Fruit fly (Drosophila melanogaster) whole organism, embryonic: ENCODE results near the gene Rbbp5.

Experiments
- ATbp ChIP-seq: fragments of 200-800 bp; sonication (Bioruptor generic); optimal IDR thresholded peaks from 2 replicates; lab custom pipeline; 2017; ENCODE audit warnings: missing biosample characterization, mild to moderate bottlenecking, missing genetic modification characterization, missing genetic modification reagents
- Antp ChIP-seq: fragments of 200-800 bp; sonication (Bioruptor generic); optimal IDR thresholded peaks from 3 replicates; lab custom pipeline; 2016; ENCODE audit warnings: missing biosample characterization, missing genetic modification characterization
- Bgb ChIP-seq: fragments of 200-800 bp; sonication (Bioruptor generic); IDR thresholded peaks from 2 replicates; pipeline ENCODE4 v1.3.6; 2022; ENCODE audit warnings: missing biosample characterization, missing genetic modification characterization; ENCODE audit not compliant: partially characterized antibody
- CG10147 ChIP-seq: fragments of 200-800 bp; sonication (Bioruptor generic); optimal IDR thresholded peaks from 2 replicates; lab custom pipeline; 2019; ENCODE audit warnings: missing biosample characterization, mild to moderate bottlenecking, missing genetic modification characterization, moderate library complexity
- CG1024 ChIP-seq: fragments of 200-800 bp; sonication (Bioruptor generic); IDR thresholded peaks from 2 replicates; pipeline ENCODE4 v1.3.6; 2022; ENCODE audit warnings: missing biosample characterization, missing genetic modification characterization
- CG10274 ChIP-seq: fragments of 200-800 bp; sonication (Bioruptor generic); optimal IDR thresholded peaks from 3 replicates; lab custom pipeline; 2017; ENCODE audit warnings: missing biosample characterization, mild to moderate bottlenecking, missing genetic modification characterization
- CG11398 ChIP-seq: fragments of 200-800 bp; sonication (Bioruptor generic); optimal IDR thresholded peaks from 2 replicates; lab custom pipeline; 2016; ENCODE audit warnings: missing biosample characterization, missing genetic modification characterization
- CG12391 ChIP-seq: fragments of 200-800 bp; sonication (Bioruptor generic); optimal IDR thresholded peaks from 3 replicates; lab custom pipeline; 2018; ENCODE audit warnings: missing biosample characterization, mild to moderate bottlenecking, missing genetic modification characterization, moderate library complexity
- CG1647 ChIP-seq: fragments of 200-800 bp; sonication (Bioruptor generic); optimal IDR thresholded peaks from 3 replicates; lab custom pipeline; 2016; ENCODE audit warnings: missing biosample characterization, missing genetic modification characterization
- CG16779 ChIP-seq: fragments of 200-800 bp; sonication (Bioruptor generic); IDR thresholded peaks from 2 replicates; pipeline ENCODE4 v1.3.6; 2022; ENCODE audit warnings: missing biosample characterization, missing genetic modification characterization
- CG18262 ChIP-seq: fragments of 200-800 bp; optimal IDR thresholded peaks from 3 replicates; lab custom pipeline; 2019; ENCODE audit warnings: missing biosample characterization, mild to moderate bottlenecking, missing genetic modification characterization, moderate library complexity
- CG31388 ChIP-seq: fragments of 200-800 bp; sonication (Bioruptor generic); optimal IDR thresholded peaks from 2 replicates; lab custom pipeline; 2016; ENCODE audit warnings: missing biosample characterization, missing genetic modification characterization
- CG34224 ChIP-seq: fragments of 200-800 bp; sonication (Bioruptor generic); IDR thresholded peaks from 3 replicates; pipeline ENCODE4 v1.3.6; 2022; ENCODE audit warnings: missing biosample characterization, missing genetic modification characterization; ENCODE audit not compliant: partially characterized antibody
- CG4707 ChIP-seq: fragments of 200-800 bp; sonication (Bioruptor generic); optimal IDR thresholded peaks from 2 replicates; lab custom pipeline; 2018; ENCODE audit warnings: missing biosample characterization, mild to moderate bottlenecking, missing genetic modification characterization, moderate library complexity
- CG5953 ChIP-seq: fragments of 200-800 bp; sonication (Bioruptor generic); IDR thresholded peaks from 2 replicates; pipeline ENCODE4 v1.3.6; 2022; ENCODE audit warnings: missing biosample characterization, missing genetic modification characterization
- CG6254 ChIP-seq: fragments of 200-800 bp; sonication (Bioruptor generic); optimal IDR thresholded peaks from 3 replicates; lab custom pipeline; 2017; ENCODE audit warnings: mild to moderate bottlenecking, missing biosample characterization, missing genetic modification reagents, missing genetic modification characterization
- CG7786 ChIP-seq: fragments of 200-800 bp; sonication (Bioruptor generic); optimal IDR thresholded peaks from 2 replicates; lab custom pipeline; 2016; ENCODE audit warnings: missing biosample characterization, missing genetic modification characterization
- CG7839 ChIP-seq: fragments of 200-800 bp; sonication (Bioruptor generic); optimal IDR thresholded peaks from 3 replicates; lab custom pipeline; 2018; ENCODE audit warnings: missing biosample characterization, mild to moderate bottlenecking, missing genetic modification characterization, moderate library complexity
- CG8089 ChIP-seq: fragments of 200-800 bp; sonication (Bioruptor generic); optimal IDR thresholded peaks from 3 replicates; lab custom pipeline; 2016; ENCODE audit warnings: missing biosample characterization, missing genetic modification characterization
- CG9609 ChIP-seq: fragments of 200-800 bp; sonication (Bioruptor generic); optimal IDR thresholded peaks from 3 replicates; lab custom pipeline; 2016; ENCODE audit warnings: missing biosample characterization, missing genetic modification characterization
- Chrac-16 ChIP-seq: fragments of 200-800 bp; sonication (Bioruptor generic); optimal IDR thresholded peaks from 3 replicates; lab custom pipeline; 2016; ENCODE audit warnings: missing biosample characterization, missing genetic modification characterization
- CoRest ChIP-seq: fragments of 200-800 bp; sonication (Bioruptor generic); optimal IDR thresholded peaks from 3 replicates; lab custom pipeline; 2018; ENCODE audit warnings: missing biosample characterization, mild to moderate bottlenecking, missing genetic modification characterization, moderate library complexity
- Dad ChIP-seq: fragments of 200-800 bp; sonication (Bioruptor generic); optimal IDR thresholded peaks from 3 replicates; lab custom pipeline; 2016; ENCODE audit warnings: missing biosample characterization, missing genetic modification characterization
- Doc2 ChIP-seq: fragments of 200-800 bp; sonication (Bioruptor generic); IDR thresholded peaks from 2 replicates; pipeline ENCODE4 v1.3.6; 2022; ENCODE audit warnings: missing biosample characterization, missing genetic modification characterization
- Lim3 ChIP-seq: fragments of 200-800 bp; sonication (Bioruptor generic); IDR thresholded peaks from 2 replicates; pipeline ENCODE4 v1.3.6; 2022; ENCODE audit warnings: missing biosample characterization, missing genetic modification characterization
- NFAT ChIP-seq: fragments of 200-800 bp; sonication (Bioruptor generic); IDR thresholded peaks from 2 replicates; pipeline ENCODE4 v1.3.6; 2022; ENCODE audit warnings: missing biosample characterization, missing genetic modification characterization
- Neu2 ChIP-seq: fragments of 200-800 bp; sonication (Bioruptor generic); optimal IDR thresholded peaks from 3 replicates; lab custom pipeline; 2016; ENCODE audit warnings: missing biosample characterization, missing genetic modification characterization, borderline replicate concordance
- Nf-YC ChIP-seq: fragments of 200-800 bp; optimal IDR thresholded peaks from 3 replicates; lab custom pipeline; 2019; ENCODE audit warnings: missing biosample characterization, mild to moderate bottlenecking, missing genetic modification characterization, moderate library complexity
- abd-A ChIP-seq: fragments of 200-800 bp; sonication (Bioruptor generic); optimal IDR thresholded peaks from 3 replicates; lab custom pipeline; 2019; ENCODE audit warnings: missing biosample characterization, mild to moderate bottlenecking, missing genetic modification characterization, moderate library complexity
- ash1 ChIP-seq: fragments of 200-800 bp; sonication (Bioruptor generic); optimal IDR thresholded peaks from 2 replicates; lab custom pipeline; 2018; ENCODE audit warnings: missing biosample characterization, mild to moderate bottlenecking, missing genetic modification characterization
- az2 ChIP-seq: fragments of 200-800 bp; sonication (Bioruptor generic); optimal IDR thresholded peaks from 3 replicates; lab custom pipeline; 2016; ENCODE audit warnings: missing biosample characterization, missing genetic modification characterization
- bbx ChIP-seq: fragments of 200-800 bp; sonication (Bioruptor generic); IDR thresholded peaks from 2 replicates; pipeline ENCODE4 v1.3.6; 2022; ENCODE audit warnings: missing biosample characterization, missing genetic modification characterization; ENCODE audit not compliant: partially characterized antibody
- caup ChIP-seq: fragments of 200-800 bp; sonication (Bioruptor generic); optimal IDR thresholded peaks from 3 replicates; lab custom pipeline; 2017; ENCODE audit warnings: missing biosample characterization, mild to moderate bottlenecking, missing genetic modification characterization, moderate library complexity; ENCODE audit not compliant: severe bottlenecking
- chn ChIP-seq: fragments of 200-800 bp; sonication (Bioruptor generic); optimal IDR thresholded peaks from 2 replicates; lab custom pipeline; 2016; ENCODE audit warnings: missing biosample characterization, missing genetic modification characterization
- crol ChIP-seq: fragments of 200-800 bp; sonication (Bioruptor generic); IDR thresholded peaks from 2 replicates; pipeline ENCODE4 v1.3.6; 2022; ENCODE audit warnings: missing biosample characterization, missing genetic modification characterization
- dysf ChIP-seq: fragments of 200-800 bp; sonication (Bioruptor generic); IDR thresholded peaks from 3 replicates; pipeline ENCODE4 v1.3.6; 2022; ENCODE audit warnings: missing biosample characterization, missing genetic modification characterization
- ftz-f1 ChIP-seq: fragments of 200-800 bp; sonication (Bioruptor generic); optimal IDR thresholded peaks from 2 replicates; lab custom pipeline; 2016; ENCODE audit warnings: missing biosample characterization, missing genetic modification characterization
- grn ChIP-seq: fragments of 200-800 bp; sonication (Bioruptor generic); optimal IDR thresholded peaks from 3 replicates; lab custom pipeline; 2017; ENCODE audit warnings: missing biosample characterization, missing genetic modification characterization
- hb ChIP-seq: fragments of 200-800 bp; sonication (Bioruptor generic); IDR thresholded peaks from 3 replicates; pipeline ENCODE4 v1.3.6; 2022; ENCODE audit warnings: missing biosample characterization, missing genetic modification characterization; ENCODE audit not compliant: partially characterized antibody
- hth ChIP-seq: fragments of >200 bp; optimal IDR thresholded peaks from 2 replicates; lab custom pipeline; 2017; ENCODE audit warnings: inconsistent platforms
- ken ChIP-seq: fragments of 200-800 bp; sonication (Bioruptor generic); IDR thresholded peaks from 3 replicates; pipeline ENCODE4 v1.3.6; 2022; ENCODE audit warnings: missing biosample characterization, missing genetic modification characterization
- lola ChIP-seq, 3 experiments: fragments of >200 bp in 2 of 3; fragments of 200-800 bp in 1 of 3; sonication (Bioruptor generic) in 1 of 3; optimal IDR thresholded peaks; 2 replicates each; lab custom pipeline; 2017 to 2019; ENCODE audit warnings: missing biosample characterization in 3 of 3, missing genetic modification characterization in 3 of 3, mild to moderate bottlenecking in 1 of 3, moderate library complexity in 1 of 3
- nerfin-1 ChIP-seq: fragments of 200-800 bp; sonication (Bioruptor generic); optimal IDR thresholded peaks from 3 replicates; lab custom pipeline; 2019; ENCODE audit warnings: missing biosample characterization, mild to moderate bottlenecking, missing genetic modification characterization, moderate library complexity
- nmo ChIP-seq: fragments of 200-800 bp; sonication (Bioruptor generic); optimal IDR thresholded peaks from 2 replicates; lab custom pipeline; 2018; ENCODE audit warnings: missing biosample characterization, mild to moderate bottlenecking, missing genetic modification characterization, moderate library complexity
- sna ChIP-seq: fragments of 200-800 bp; sonication (Bioruptor generic); IDR thresholded peaks from 2 replicates; pipeline ENCODE4 v1.3.6; 2022; ENCODE audit warnings: missing biosample characterization, missing genetic modification characterization; ENCODE audit not compliant: partially characterized antibody
- toy ChIP-seq: fragments of 200-800 bp; sonication (Bioruptor generic); IDR thresholded peaks from 2 replicates; pipeline ENCODE4 v1.3.6; 2022; ENCODE audit warnings: missing biosample characterization, missing genetic modification characterization
- zen ChIP-seq: fragments of 200-800 bp; sonication (Bioruptor generic); optimal IDR thresholded peaks from 3 replicates; lab custom pipeline; 2018; ENCODE audit warnings: missing biosample characterization, mild to moderate bottlenecking, missing genetic modification characterization, moderate library complexity
- zf30C ChIP-seq: fragments of 200-800 bp; sonication (Bioruptor generic); optimal IDR thresholded peaks from 3 replicates; lab custom pipeline; 2018; ENCODE audit warnings: missing biosample characterization, mild to moderate bottlenecking, missing genetic modification characterization

The Rbbp5 gene

dm6 chr3L:20309758-20310733 lies 37.7 kb downstream of the Rbbp5 start (continued):
- TF ChIP-seq zf30C (GFP tag; lab: Kevin White, UChicago) (no peak), lola (GFP tag; optimal IDR thresholded peaks at IDR 0.05; lab: Kevin White, UChicago) (no peak), CG10147 (no peak), CG1024 (no peak), abd-A (tag; lab: Kevin White, UChicago) (no peak), Bgb (GFP tag; lab: Robert Waterston, UW) (peak; percentile 90), zen (peak; percentile 3), CG18262 (tag; lab: Kevin White, UChicago) (no peak), bbx (GFP tag; lab: Robert Waterston, UW) (peak; percentile 89), CG11398 (GFP tag; lab: Kevin White, UChicago) (no peak), ken (GFP tag; lab: Robert Waterston, UW) (peak; percentile 66; the same call in 2 of the 3 replicates), CG8089 (GFP tag; lab: Kevin White, UChicago) (peak; percentile 40), CG31388 (no peak), CG9609 (GFP tag; lab: Kevin White, UChicago) (peak; percentile 66), chn (GFP tag; lab: Kevin White, UChicago) (peak; percentile 27), az2 (GFP tag; lab: Kevin White, UChicago) (peak; percentile 12), Dad (GFP tag; lab: Kevin White, UChicago) (peak; percentile 70), CG10274 (GFP tag; lab: Kevin White, UChicago) (no peak), CG5953 (GFP tag; lab: Robert Waterston, UW) (no peak), ash1 (no peak), ATbp (GFP tag; lab: Kevin White, UChicago) (no peak), crol (no peak), toy (GFP tag; lab: Robert Waterston, UW) (no peak), Doc2 (no peak), nerfin-1 (peak; percentile 90), hth (lab: Kevin White, UChicago) (no peak), CG7839 (tag; lab: Kevin White, UChicago) (no peak), CG34224 (GFP tag; lab: Robert Waterston, UW) (peak; percentile 85), dysf (peak; percentile 34; the same call in 1 of the 3 replicates), sna (peak; percentile 73), CG7786 (GFP tag; lab: Kevin White, UChicago) (peak; percentile 58), grn (GFP tag; lab: Kevin White, UChicago) (no peak), hb (GFP tag; lab: Robert Waterston, UW) (peak; percentile 73), nmo (GFP tag; lab: Kevin White, UChicago) (peak; percentile 58), Lim3 (GFP tag; lab: Robert Waterston, UW) (no peak), CG12391 (peak; percentile 44), caup (GFP tag; lab: Kevin White, UChicago) (peak; percentile 47), CG6254 (GFP tag; lab: Kevin White, UChicago) (peak; percentile 3), CoRest (tag; lab: Kevin White, UChicago) (peak; percentile 70), NFAT (GFP tag; lab: Robert Waterston, UW) (no peak), Antp (GFP tag; lab: Kevin White, UChicago) (peak; percentile 71), CG16779 (no peak), CG1647 (peak; percentile 8), Nf-YC (peak; percentile 15), ftz-f1 (GFP tag; lab: Kevin White, UChicago) (no peak), Neu2 (GFP tag; lab: Kevin White, UChicago) (no peak), Chrac-16 (GFP tag; lab: Kevin White, UChicago) (peak; percentile 62), CG4707 (GFP tag; lab: Kevin White, UChicago) (no peak)
